Worm (Caenorhabditis elegans): ENCODE results near the gene F54C4.4.
A peak's percentile ranks its signal among the peaks of the same experiment; 100 is the strongest.

The F54C4.4 gene

ce11 chrIII:89155-89554 is 2.0 kb upstream of the F54C4.4 start (continued):
- TF ChIP-seq ztf-25 (GFP tag; IDR thresholded peaks at IDR 0.05) (peak; percentile 86), him-1 (tag; optimal IDR thresholded peaks at IDR 0.05) (peak; percentile 84), ceh-40 (GFP tag; IDR thresholded peaks at IDR 0.05) (0 out of 2 replicates have a peak, but pooled peaks have one; percentile 41), T26A5.8 (tag; optimal IDR thresholded peaks at IDR 0.05) (peak; percentile 42), tlf-1 (GFP tag; optimal IDR thresholded peaks at IDR 0.05) (peak; percentile 63), lin-35 (GFP tag; optimal IDR thresholded peaks at IDR 0.05) (peak in 1 of 3 experiments; percentile 56), nfya-2 (GFP tag; IDR thresholded peaks at IDR 0.05) (peak; percentile 71; the same call in 1 of the 2 replicates), madf-6 (GFP tag; IDR thresholded peaks at IDR 0.05) (peak; percentile 75), madf-3 (GFP tag; IDR thresholded peaks at IDR 0.05) (0 out of 2 replicates have a peak, but pooled peaks have one; percentile 15), rcor-1 (GFP tag; IDR thresholded peaks at IDR 0.05) (peak; percentile 71), hlh-12 (tag; optimal IDR thresholded peaks at IDR 0.05) (no peak), K12H6.12 (tag; optimal IDR thresholded peaks at IDR 0.05) (no peak), atf-7 (tag; optimal IDR thresholded peaks at IDR 0.05) (peak; percentile 50), nhr-179 (tag; optimal IDR thresholded peaks at IDR 0.05) (no peak), attf-6 (GFP tag; IDR thresholded peaks at IDR 0.05) (0 out of 2 replicates have a peak, but pooled peaks have one; percentile 55), rec-8 (tag; optimal IDR thresholded peaks at IDR 0.05) (peak; percentile 29 to 54), mes-4 (tag; optimal IDR thresholded peaks at IDR 0.05) (peak; percentile 8), F49E8.2 (tag; optimal IDR thresholded peaks at IDR 0.05; ENCODE audit: insufficient read depth) (peak; percentile 64), hsf-1 (GFP tag; IDR thresholded peaks at IDR 0.05) (peak; percentile 49; the same call in 1 of the 2 replicates), dox-1 (GFP tag; IDR thresholded peaks at IDR 0.05) (peak; percentile 78), B0019.2 (GFP tag; conservative IDR thresholded peaks at IDR 0.05) (peak; percentile 64; the same call in 1 of the 2 replicates), F57C9.4 (tag; optimal IDR thresholded peaks at IDR 0.05) (peak; percentile 74), ama-1 (optimal IDR thresholded peaks at IDR 0.05) (no peak), ama-1 (GFP tag; optimal IDR thresholded peaks at IDR 0.05) (peak; percentile 46 to 81), B0336.3 (GFP tag; IDR thresholded peaks at IDR 0.05) (peak; percentile 76), F23B12.7 (tag; optimal IDR thresholded peaks at IDR 0.05; ENCODE audit: insufficient read depth) (peak; percentile 74), die-1 (tag; optimal IDR thresholded peaks at IDR 0.05) (peak; percentile 89), snpc-3.4 (tag; optimal IDR thresholded peaks at IDR 0.05) (peak; percentile 85), Y53G8AR.9 (GFP tag; conservative IDR thresholded peaks at IDR 0.05) (peak; percentile 86), attf-5 (GFP tag; optimal IDR thresholded peaks at IDR 0.05) (peak; percentile 41), let-607 (tag; optimal IDR thresholded peaks at IDR 0.05) (peak in 1 of 2 experiments; percentile 18), tbp1 (GFP tag; optimal IDR thresholded peaks at IDR 0.05) (peak; percentile 94), hmg-1.2 (GFP tag; IDR thresholded peaks at IDR 0.05) (peak; percentile 70), ztf-28 (GFP tag; IDR thresholded peaks at IDR 0.05) (no peak), snpc-1.1 (tag; optimal IDR thresholded peaks at IDR 0.05; ENCODE audit: insufficient read depth) (peak; percentile 16), lsl-1 (GFP tag; optimal IDR thresholded peaks at IDR 0.05) (peak; percentile 51), madf-10 (tag; optimal IDR thresholded peaks at IDR 0.05) (peak; percentile 62), T07F8.4 (tag; optimal IDR thresholded peaks at IDR 0.05) (peak; percentile 19)

- TF ChIP-seq Y95B8A.8 (GFP tag; IDR thresholded peaks at IDR 0.05) = peak; percentile 50; the same call in 1 of the 2 replicates
- TF ChIP-seq tlf-1 (GFP tag; optimal IDR thresholded peaks at IDR 0.05) = peak; percentile 29
- peak; percentile 29 for TF ChIP-seq K12H6.12 (tag; optimal IDR thresholded peaks at IDR 0.05)
- no peak for TF ChIP-seq hsf-1 (GFP tag; IDR thresholded peaks at IDR 0.05)
- no peak for TF ChIP-seq F23B12.7 (tag; optimal IDR thresholded peaks at IDR 0.05; ENCODE audit: insufficient read depth)
- peak; percentile 86 for TF ChIP-seq lsl-1 (GFP tag; optimal IDR thresholded peaks at IDR 0.05)
- TF ChIP-seq F49E8.2 (tag; optimal IDR thresholded peaks at IDR 0.05; ENCODE audit: insufficient read depth) = peak; percentile 59
- no peak for TF ChIP-seq ceh-100 (GFP tag; IDR thresholded peaks at IDR 0.05)
- TF ChIP-seq ceh-27 (GFP tag; optimal IDR thresholded peaks at IDR 0.05) = peak; percentile 13
- no peak for TF ChIP-seq egl-18 (GFP tag; IDR thresholded peaks at IDR 0.05)
- TF ChIP-seq mcd-1 (GFP tag; IDR thresholded peaks at IDR 0.05) = peak; percentile 48; the same call in 1 of the 2 replicates
- TF ChIP-seq lin-40 (tag; optimal IDR thresholded peaks at IDR 0.05) = no peak
- peak; percentile 36 for TF ChIP-seq snpc-1.3 (tag; optimal IDR thresholded peaks at IDR 0.05; ENCODE audit: insufficient read depth)
- no peak for TF ChIP-seq rcor-1 (GFP tag; IDR thresholded peaks at IDR 0.05)
- peak; percentile 56 for TF ChIP-seq madf-8 (GFP tag; conservative IDR thresholded peaks at IDR 0.05)
- TF ChIP-seq lir-1 (GFP tag; conservative IDR thresholded peaks at IDR 0.05) = no peak
Measured at ce11 chrIII:86316-86715, 865 bp downstream of the F54C4.4 start, which contains the start of gene attf-3. Gene attf-3 (minus strand): TSS chrIII:86384.
